Fruit fly (Drosophila melanogaster): ENCODE data around the gene CG43056.

DNA sequence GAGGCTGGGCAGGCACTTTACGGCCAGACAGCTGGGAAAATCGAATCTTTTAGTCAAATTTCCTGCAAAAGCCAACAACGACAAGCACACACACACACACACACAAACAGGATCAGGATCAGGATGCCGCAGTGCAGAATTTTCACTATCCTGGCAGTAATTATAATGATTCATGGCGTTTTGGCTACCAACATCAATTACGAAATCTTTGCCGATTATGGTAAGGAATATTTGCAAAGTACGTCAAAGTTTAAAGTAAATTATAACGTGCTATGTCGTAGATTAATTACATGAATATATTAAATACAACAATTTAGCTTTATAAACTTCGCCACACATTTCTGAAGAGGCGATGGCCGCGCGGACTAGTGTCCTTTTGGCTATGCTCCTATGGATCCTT is 4.0 kb upstream of the CG43056 start, which contains the start of the genes CG34177 and CG34178:
- TF ChIP-seq CG8478 (optimal IDR thresholded peaks at IDR 0.05) (no peak), CTCF (optimal IDR thresholded peaks at IDR 0.05) (no peak)
